Fruit fly (Drosophila melanogaster) whole organism, embryonic: Measurements from ENCODE around the gene Sk2.

Source experiments
- B-H1 ChIP-seq: fragments of 200-800 bp; sonication (Bioruptor generic); IDR thresholded peaks from 3 replicates; pipeline ENCODE4 v1.3.6; 2022; ENCODE audit warnings: missing biosample characterization, missing genetic modification characterization
- Bdp1 ChIP-seq: fragments of 200-800 bp; sonication (Bioruptor generic); optimal IDR thresholded peaks from 3 replicates; lab custom pipeline; 2016; ENCODE audit warnings: missing biosample characterization, missing genetic modification characterization
- C15 ChIP-seq: fragments of 200-800 bp; sonication (Bioruptor generic); IDR thresholded peaks from 3 replicates; pipeline ENCODE4 v1.3.6; 2022; ENCODE audit warnings: missing biosample characterization, missing genetic modification characterization
- CG11696 ChIP-seq: fragments of 200-800 bp; sonication (Bioruptor generic); IDR thresholded peaks from 2 replicates; pipeline ENCODE4 v1.3.6; 2022; ENCODE audit warnings: missing biosample characterization, missing genetic modification characterization
- CG11723 ChIP-seq: fragments of 200-800 bp; sonication (Bioruptor generic); optimal IDR thresholded peaks from 2 replicates; lab custom pipeline; 2017; ENCODE audit warnings: missing biosample characterization, mild to moderate bottlenecking, missing genetic modification characterization
- CG1233 ChIP-seq: fragments of 200-800 bp; sonication (Bioruptor generic); optimal IDR thresholded peaks from 4 replicates; lab custom pipeline; 2018; ENCODE audit warnings: missing biosample characterization, mild to moderate bottlenecking, missing genetic modification characterization
- CG12769 ChIP-seq: fragments of 200-800 bp; sonication (Bioruptor generic); optimal IDR thresholded peaks from 2 replicates; lab custom pipeline; 2019; ENCODE audit warnings: missing biosample characterization, mild to moderate bottlenecking, missing genetic modification characterization, moderate library complexity
- CG15479 ChIP-seq: fragments of 200-800 bp; sonication (Bioruptor generic); optimal IDR thresholded peaks from 3 replicates; lab custom pipeline; 2019; ENCODE audit warnings: missing biosample characterization, mild to moderate bottlenecking, missing genetic modification characterization, moderate library complexity
- CG1603 ChIP-seq: fragments of 200-800 bp; sonication (Bioruptor generic); optimal IDR thresholded peaks from 2 replicates; lab custom pipeline; 2019; ENCODE audit warnings: missing biosample characterization, mild to moderate bottlenecking, missing genetic modification characterization, moderate library complexity
- CG16863 ChIP-seq: fragments of 200-800 bp; sonication (Bioruptor generic); optimal IDR thresholded peaks from 3 replicates; lab custom pipeline; 2016; ENCODE audit warnings: missing biosample characterization, missing genetic modification characterization
- CG17359 ChIP-seq: fragments of 200-800 bp; sonication (Bioruptor generic); optimal IDR thresholded peaks from 3 replicates; lab custom pipeline; 2018; ENCODE audit warnings: missing biosample characterization, mild to moderate bottlenecking, missing genetic modification characterization, moderate library complexity
- CG2120 ChIP-seq: fragments of 200-800 bp; sonication (Bioruptor generic); optimal IDR thresholded peaks from 3 replicates; lab custom pipeline; 2016; ENCODE audit warnings: missing biosample characterization, missing genetic modification characterization
- CG30431 ChIP-seq: fragments of 200-800 bp; sonication (Bioruptor generic); optimal IDR thresholded peaks from 2 replicates; lab custom pipeline; 2017; ENCODE audit warnings: missing biosample characterization, missing genetic modification characterization
- CG32772 ChIP-seq: fragments of 200-800 bp; sonication (Bioruptor generic); IDR thresholded peaks from 2 replicates; pipeline ENCODE4 v1.3.6; 2022; ENCODE audit warnings: missing biosample characterization, missing genetic modification characterization
- CG33557 ChIP-seq: fragments of 200-800 bp; sonication (Bioruptor generic); optimal IDR thresholded peaks from 2 replicates; lab custom pipeline; 2019; ENCODE audit warnings: missing biosample characterization, mild to moderate bottlenecking, missing genetic modification characterization, moderate library complexity
- CG6689 ChIP-seq: fragments of 200-800 bp; sonication (Bioruptor generic); IDR thresholded peaks from 2 replicates; pipeline ENCODE4 v1.3.6; 2022; ENCODE audit warnings: missing biosample characterization, missing genetic modification characterization
- CG7928 ChIP-seq: fragments of 200-800 bp; sonication (Bioruptor generic); optimal IDR thresholded peaks from 2 replicates; lab custom pipeline; 2017; ENCODE audit warnings: missing biosample characterization, mild to moderate bottlenecking, missing genetic modification characterization
- CG8478 ChIP-seq: fragments of >200 bp; optimal IDR thresholded peaks from 2 replicates; lab custom pipeline; 2018
- CHES-1-like ChIP-seq: fragments of 200-800 bp; sonication (Bioruptor generic); optimal IDR thresholded peaks from 2 replicates; lab custom pipeline; 2016; ENCODE audit warnings: missing biosample characterization, missing genetic modification characterization
- CoRest ChIP-seq: fragments of 200-800 bp; sonication (Bioruptor generic); optimal IDR thresholded peaks from 3 replicates; lab custom pipeline; 2018; ENCODE audit warnings: missing biosample characterization, mild to moderate bottlenecking, missing genetic modification characterization, moderate library complexity
- Ets97D ChIP-seq: fragments of 200-800 bp; sonication (Bioruptor generic); optimal IDR thresholded peaks from 3 replicates; lab custom pipeline; 2016; ENCODE audit warnings: missing biosample characterization, missing genetic modification characterization
- Hand ChIP-seq: fragments of 200-800 bp; sonication (Bioruptor generic); optimal IDR thresholded peaks from 2 replicates; lab custom pipeline; 2017; ENCODE audit warnings: mild to moderate bottlenecking, missing biosample characterization, missing genetic modification reagents, missing genetic modification characterization
- MESR4 ChIP-seq: fragments of 200-800 bp; sonication (Bioruptor generic); optimal IDR thresholded peaks from 2 replicates; lab custom pipeline; 2018; ENCODE audit warnings: missing biosample characterization, mild to moderate bottlenecking, missing genetic modification characterization, moderate library complexity
- NC2α ChIP-seq: fragments of 200-800 bp; sonication (Bioruptor generic); optimal IDR thresholded peaks from 2 replicates; lab custom pipeline; 2016; ENCODE audit warnings: missing biosample characterization, missing genetic modification characterization
- Neu2 ChIP-seq: fragments of 200-800 bp; sonication (Bioruptor generic); optimal IDR thresholded peaks from 3 replicates; lab custom pipeline; 2016; ENCODE audit warnings: missing biosample characterization, missing genetic modification characterization, borderline replicate concordance
- Scr ChIP-seq: fragments of 200-800 bp; sonication (Bioruptor generic); IDR thresholded peaks from 2 replicates; pipeline ENCODE4 v1.3.6; 2022; ENCODE audit warnings: missing biosample characterization, missing genetic modification characterization; ENCODE audit not compliant: partially characterized antibody
- Sox102F ChIP-seq: fragments of 200-800 bp; sonication (Bioruptor generic); optimal IDR thresholded peaks from 2 replicates; lab custom pipeline; 2018; ENCODE audit warnings: missing biosample characterization, mild to moderate bottlenecking, missing genetic modification characterization, moderate library complexity
- Sry-δ ChIP-seq: fragments of 200-800 bp; sonication (Bioruptor generic); optimal IDR thresholded peaks from 2 replicates; lab custom pipeline; 2016; ENCODE audit warnings: missing biosample characterization, missing genetic modification characterization
- Xbp1 ChIP-seq: fragments of 200-800 bp; sonication (Bioruptor generic); optimal IDR thresholded peaks from 3 replicates; lab custom pipeline; 2016; ENCODE audit warnings: missing biosample characterization, mild to moderate bottlenecking, missing genetic modification characterization
- bsh ChIP-seq, 2 experiments: fragments of 200-800 bp; sonication (Bioruptor generic); optimal IDR thresholded peaks; 2 replicates each; lab custom pipeline; 2017 to 2018; ENCODE audit warnings: mild to moderate bottlenecking in 2 of 2, missing biosample characterization in 2 of 2, missing genetic modification characterization in 2 of 2, moderate library complexity in 1 of 2
- cas ChIP-seq: fragments of 200-800 bp; sonication (Bioruptor generic); IDR thresholded peaks from 2 replicates; pipeline ENCODE4 v1.3.6; 2022; ENCODE audit warnings: missing biosample characterization, missing genetic modification characterization
- crp ChIP-seq, 2 experiments: fragments of 200-800 bp; sonication (Bioruptor generic); optimal IDR thresholded peaks; 2 replicates in 1 of 2; 3 replicates in 1 of 2; lab custom pipeline; 2017; ENCODE audit warnings: missing biosample characterization in 2 of 2, missing genetic modification characterization in 2 of 2, mild to moderate bottlenecking in 1 of 2, moderate library complexity in 1 of 2
- dan ChIP-seq: fragments of 200-800 bp; sonication (Bioruptor generic); IDR thresholded peaks from 2 replicates; pipeline ENCODE4 v1.3.6; 2022; ENCODE audit warnings: missing biosample characterization, missing genetic modification characterization
- dmrt99B ChIP-seq: fragments of 200-800 bp; sonication (Bioruptor generic); optimal IDR thresholded peaks from 2 replicates; lab custom pipeline; 2018; ENCODE audit warnings: missing biosample characterization, mild to moderate bottlenecking, missing genetic modification characterization, moderate library complexity
- emc ChIP-seq: fragments of 200-800 bp; sonication (Bioruptor generic); optimal IDR thresholded peaks from 2 replicates; lab custom pipeline; 2016; ENCODE audit warnings: missing biosample characterization, missing genetic modification characterization
- esg ChIP-seq: fragments of 200-800 bp; sonication (Bioruptor generic); conservative IDR thresholded peaks from 2 replicates; pipeline ENCODE4 v1.3.6; 2022; ENCODE audit warnings: missing biosample characterization, missing genetic modification characterization
- gce ChIP-seq: fragments of 200-800 bp; sonication (Bioruptor generic); IDR thresholded peaks from 3 replicates; pipeline ENCODE4 v1.3.6; 2022; ENCODE audit warnings: missing biosample characterization, missing genetic modification characterization
- gfzf ChIP-seq: fragments of 200-800 bp; sonication (Bioruptor generic); optimal IDR thresholded peaks from 2 replicates; lab custom pipeline; 2016; ENCODE audit warnings: missing biosample characterization, mild to moderate bottlenecking, missing genetic modification characterization, moderate library complexity
- grn ChIP-seq: fragments of 200-800 bp; sonication (Bioruptor generic); optimal IDR thresholded peaks from 3 replicates; lab custom pipeline; 2017; ENCODE audit warnings: missing biosample characterization, missing genetic modification characterization
- knrl ChIP-seq: fragments of 200-800 bp; sonication (Bioruptor generic); IDR thresholded peaks from 3 replicates; pipeline ENCODE4 v1.3.6; 2022; ENCODE audit warnings: missing biosample characterization, missing genetic modification characterization; ENCODE audit not compliant: partially characterized antibody
- run ChIP-seq: fragments of 200-800 bp; sonication (Bioruptor generic); optimal IDR thresholded peaks from 3 replicates; lab custom pipeline; 2018; ENCODE audit warnings: missing biosample characterization, mild to moderate bottlenecking, missing genetic modification characterization
- schlank ChIP-seq: fragments of 200-800 bp; sonication (Bioruptor generic); optimal IDR thresholded peaks from 2 replicates; lab custom pipeline; 2018; ENCODE audit warnings: missing biosample characterization, mild to moderate bottlenecking, missing genetic modification characterization
- sima ChIP-seq: fragments of 200-800 bp; sonication (Bioruptor generic); optimal IDR thresholded peaks from 2 replicates; lab custom pipeline; 2016; ENCODE audit warnings: missing biosample characterization, missing genetic modification characterization
- sr ChIP-seq: fragments of 200-800 bp; sonication (Bioruptor generic); IDR thresholded peaks from 3 replicates; pipeline ENCODE4 v1.3.6; 2022; ENCODE audit warnings: missing biosample characterization, missing genetic modification characterization
- stc ChIP-seq: fragments of 200-800 bp; sonication (Bioruptor generic); IDR thresholded peaks from 2 replicates; pipeline ENCODE4 v1.3.6; 2022; ENCODE audit warnings: missing biosample characterization, missing genetic modification characterization
- tup ChIP-seq: fragments of 200-800 bp; sonication (Bioruptor generic); optimal IDR thresholded peaks from 2 replicates; lab custom pipeline; 2016; ENCODE audit warnings: missing biosample characterization, mild to moderate bottlenecking, missing genetic modification characterization, moderate library complexity
- unpg ChIP-seq: fragments of 200-800 bp; sonication (Bioruptor generic); optimal IDR thresholded peaks from 3 replicates; lab custom pipeline; 2018; ENCODE audit warnings: missing biosample characterization, mild to moderate bottlenecking, missing genetic modification characterization, moderate library complexity
- vfl ChIP-seq: fragments of 200-800 bp; sonication (Bioruptor generic); optimal IDR thresholded peaks from 2 replicates; lab custom pipeline; 2016; ENCODE audit warnings: missing biosample characterization, missing genetic modification characterization

The Sk2 gene

DNA sequence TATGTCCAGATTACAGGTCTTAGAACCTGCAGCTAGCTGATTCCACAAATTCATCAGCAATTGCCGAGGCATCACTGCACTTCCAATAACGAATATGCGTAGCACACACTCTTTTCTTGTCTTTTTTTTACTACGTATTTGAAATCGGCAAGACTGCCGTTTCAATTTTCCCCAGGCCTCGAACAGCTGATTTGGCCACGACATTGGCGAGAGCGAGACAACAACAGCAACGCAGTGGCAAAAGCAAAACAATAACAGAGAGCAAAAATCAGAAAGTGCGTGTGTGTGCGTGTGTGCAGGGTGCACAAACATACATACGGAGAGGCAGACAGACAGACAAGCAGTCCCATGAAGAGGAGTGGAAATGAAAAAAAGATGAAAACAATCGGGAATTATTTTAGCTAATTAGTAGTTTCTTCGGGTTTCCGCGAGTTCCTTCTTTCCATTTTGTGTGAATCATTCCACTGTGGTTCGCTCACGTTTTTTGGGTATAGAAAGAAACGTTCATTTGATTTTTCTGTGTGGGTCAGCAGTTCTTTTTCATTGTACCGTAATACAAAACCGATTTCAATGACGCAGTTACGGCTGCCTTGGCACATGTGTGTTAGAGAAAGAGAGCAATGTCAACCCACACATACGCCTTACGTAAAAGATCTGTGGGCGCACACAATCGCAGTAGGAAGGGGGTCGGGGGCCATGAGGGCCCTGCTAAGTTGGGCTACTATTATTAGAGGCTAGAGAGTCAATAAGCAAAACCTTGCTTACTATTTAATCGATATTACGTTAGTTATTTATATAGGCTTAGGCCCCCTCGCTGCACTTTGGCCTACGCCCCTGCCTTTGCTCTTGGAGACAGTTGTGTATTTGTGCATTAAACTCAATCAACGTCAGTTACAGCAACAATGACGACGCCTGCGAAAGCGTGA, 13.4 kb downstream of the Sk2 start (continued):
- TF ChIP-seq dmrt99B, result peak; percentile 98
- peak; percentile 99 for TF ChIP-seq CG1603
- TF ChIP-seq CG11723 (GFP tag; lab: Kevin White, UChicago), result peak; percentile 99
- peak; percentile 95 for TF ChIP-seq Hand (GFP tag; lab: Kevin White, UChicago)
- peak; percentile 98 for TF ChIP-seq CoRest (tag; lab: Kevin White, UChicago)
- peak; percentile 99 for TF ChIP-seq B-H1 (GFP tag; lab: Robert Waterston, UW)
- no peak; the same call in 1 of the 2 replicates for TF ChIP-seq Scr (GFP tag; lab: Robert Waterston, UW)
- peak; percentile 99 for TF ChIP-seq CG17359 (tag; lab: Kevin White, UChicago)
- TF ChIP-seq CHES-1-like (GFP tag; lab: Kevin White, UChicago), result peak; percentile 99
- peak; percentile 98 for TF ChIP-seq CG30431 (GFP tag; lab: Kevin White, UChicago)
- TF ChIP-seq gfzf (GFP tag; lab: Kevin White, UChicago), result peak; percentile 14
- peak; percentile 66 for TF ChIP-seq MESR4 (GFP tag; lab: Kevin White, UChicago)
- peak; percentile 98 for TF ChIP-seq dan (GFP tag; lab: Robert Waterston, UW)
- TF ChIP-seq knrl, result no peak
- peak; percentile 99 for TF ChIP-seq CG12769 (tag; lab: Kevin White, UChicago)
- peak; percentile 99 for TF ChIP-seq CG32772
- TF ChIP-seq Sox102F, result peak; percentile 99
- TF ChIP-seq CG1233 (GFP tag; lab: Kevin White, UChicago), result peak; percentile 98
- peak; percentile 97 for TF ChIP-seq emc (GFP tag; lab: Kevin White, UChicago)
- TF ChIP-seq schlank (tag; lab: Kevin White, UChicago), result peak; percentile 98
- TF ChIP-seq CG6689 (GFP tag; lab: Robert Waterston, UW), result peak; percentile 99
- peak; percentile 6 for TF ChIP-seq CG15479
- TF ChIP-seq C15 (GFP tag; lab: Robert Waterston, UW), result peak; percentile 98
- peak; percentile 95 for TF ChIP-seq CG11696
- TF ChIP-seq CG33557 (GFP tag; lab: Kevin White, UChicago), result peak; percentile 82
- TF ChIP-seq stc (GFP tag; lab: Robert Waterston, UW), result peak; percentile 99
- TF ChIP-seq NC2α, result peak; percentile 98
- peak; percentile 95 for TF ChIP-seq Neu2 (GFP tag; lab: Kevin White, UChicago)
- TF ChIP-seq Sry-δ (GFP tag; lab: Kevin White, UChicago), result peak; percentile 76
- TF ChIP-seq CG2120 (GFP tag; lab: Kevin White, UChicago), result peak; percentile 99
- TF ChIP-seq CG16863 (GFP tag; lab: Kevin White, UChicago), result peak; percentile 98
- TF ChIP-seq Ets97D (GFP tag; lab: Kevin White, UChicago), result peak; percentile 92
- TF ChIP-seq CG7928, result peak; percentile 81
- TF ChIP-seq CG8478 (lab: Kevin White, UChicago), result no peak
- TF ChIP-seq cas (GFP tag; lab: Robert Waterston, UW), result peak; percentile 97
- TF ChIP-seq grn, result peak; percentile 88
- TF ChIP-seq Xbp1, result peak; percentile 99
- TF ChIP-seq sima (GFP tag; lab: Kevin White, UChicago), result peak; percentile 93
- TF ChIP-seq run (tag; lab: Kevin White, UChicago), result peak; percentile 85
- TF ChIP-seq tup (GFP tag; lab: Kevin White, UChicago), result peak; percentile 98
- TF ChIP-seq vfl (GFP tag; lab: Kevin White, UChicago), result peak; percentile 98
- peak; percentile 98 for TF ChIP-seq unpg (GFP tag; lab: Kevin White, UChicago)
- peak; percentile 99 for TF ChIP-seq esg (GFP tag; lab: Robert Waterston, UW)
- TF ChIP-seq crp (GFP tag; optimal IDR thresholded peaks at IDR 0.05; lab: Kevin White, UChicago), result peak; percentile 35 to 84
- TF ChIP-seq gce, result peak; percentile 99
- TF ChIP-seq sr (GFP tag; lab: Robert Waterston, UW), result peak; percentile 100
- peak; percentile 93 for TF ChIP-seq Bdp1
- TF ChIP-seq bsh (GFP tag; optimal IDR thresholded peaks at IDR 0.05; lab: Kevin White, UChicago), result peak; percentile 96 to 97
